Fruit fly (Drosophila melanogaster) whole organism, prepupa: ENCODE data around the gene CG14717.
A peak's percentile ranks its signal among the peaks of the same experiment; 100 is the strongest.

Experiments used
- Blimp-1 ChIP-seq: fragments of 200-800 bp; sonication (Bioruptor generic); optimal IDR thresholded peaks from 3 replicates; lab custom pipeline; 2017; ENCODE audit warnings: missing biosample characterization, missing genetic modification characterization, mild to moderate bottlenecking, moderate library complexity, missing genetic modification reagents
- CG10631 ChIP-seq: fragments of 200-800 bp; sonication (Bioruptor generic); optimal IDR thresholded peaks from 2 replicates; lab custom pipeline; 2016; ENCODE audit warnings: missing biosample characterization, missing genetic modification characterization
- CG10669 ChIP-seq: fragments of 200-800 bp; sonication (Bioruptor generic); optimal IDR thresholded peaks from 3 replicates; lab custom pipeline; 2018; ENCODE audit warnings: missing biosample characterization, mild to moderate bottlenecking, missing genetic modification characterization, moderate library complexity
- CG11294 ChIP-seq: fragments of 200-800 bp; sonication (Bioruptor generic); IDR thresholded peaks from 2 replicates; pipeline ENCODE4 v1.3.6; 2022; ENCODE audit warnings: missing biosample characterization, missing genetic modification characterization
- CG11762 ChIP-seq: fragments of 200-800 bp; sonication (Bioruptor generic); optimal IDR thresholded peaks from 3 replicates; lab custom pipeline; 2016; ENCODE audit warnings: missing biosample characterization, missing genetic modification characterization; ENCODE audit not compliant: insufficient read depth
- CG11902 ChIP-seq: fragments of 200-800 bp; sonication (Bioruptor generic); optimal IDR thresholded peaks from 3 replicates; lab custom pipeline; 2016; ENCODE audit warnings: missing biosample characterization, missing genetic modification characterization
- CG15336 ChIP-seq: fragments of 200-800 bp; sonication (Bioruptor generic); IDR thresholded peaks from 2 replicates; pipeline ENCODE4 v1.3.6; 2022; ENCODE audit warnings: missing biosample characterization, missing genetic modification characterization
- CG1621 ChIP-seq: fragments of 200-800 bp; sonication (Bioruptor generic); optimal IDR thresholded peaks from 3 replicates; lab custom pipeline; 2018; ENCODE audit warnings: missing biosample characterization, mild to moderate bottlenecking, missing genetic modification characterization
- CG3032 ChIP-seq: fragments of 200-800 bp; optimal IDR thresholded peaks from 2 replicates; lab custom pipeline; 2019; ENCODE audit warnings: missing biosample characterization, mild to moderate bottlenecking, missing genetic modification characterization, moderate library complexity
- CG31627 ChIP-seq: fragments of 200-800 bp; sonication (Bioruptor generic); optimal IDR thresholded peaks from 3 replicates; lab custom pipeline; 2016; ENCODE audit warnings: missing biosample characterization, missing genetic modification characterization
- CG32006 ChIP-seq: fragments of 200-800 bp; sonication (Bioruptor generic); optimal IDR thresholded peaks from 3 replicates; lab custom pipeline; 2017; ENCODE audit warnings: missing biosample characterization, mild to moderate bottlenecking, missing genetic modification characterization
- CG34406 ChIP-seq: fragments of 200-800 bp; sonication (Bioruptor generic); optimal IDR thresholded peaks from 3 replicates; lab custom pipeline; 2016; ENCODE audit warnings: missing biosample characterization, missing genetic modification characterization
- CG3919 ChIP-seq: fragments of 200-800 bp; sonication (Bioruptor generic); optimal IDR thresholded peaks from 3 replicates; lab custom pipeline; 2016; ENCODE audit warnings: missing biosample characterization, missing genetic modification characterization
- CG4318 ChIP-seq: fragments of 200-800 bp; sonication (Bioruptor generic); optimal IDR thresholded peaks from 3 replicates; lab custom pipeline; 2017; ENCODE audit warnings: missing biosample characterization, mild to moderate bottlenecking, missing genetic modification characterization
- CG6276 ChIP-seq: fragments of 200-800 bp; sonication (Bioruptor generic); optimal IDR thresholded peaks from 2 replicates; lab custom pipeline; 2017; ENCODE audit warnings: missing biosample characterization, mild to moderate bottlenecking, missing genetic modification characterization
- CG6792 ChIP-seq: fragments of 200-800 bp; sonication (Bioruptor generic); optimal IDR thresholded peaks from 3 replicates; lab custom pipeline; 2016; ENCODE audit warnings: missing biosample characterization, missing genetic modification characterization
- CG6808 ChIP-seq: fragments of 200-800 bp; sonication (Bioruptor generic); optimal IDR thresholded peaks from 3 replicates; lab custom pipeline; 2017; ENCODE audit warnings: missing biosample characterization, missing genetic modification characterization, mild to moderate bottlenecking, moderate library complexity, missing genetic modification reagents
- CG6854 ChIP-seq: fragments of 200-800 bp; sonication (Bioruptor generic); optimal IDR thresholded peaks from 2 replicates; lab custom pipeline; 2017; ENCODE audit warnings: missing biosample characterization, mild to moderate bottlenecking, missing genetic modification characterization
- CG7368 ChIP-seq: fragments of 200-800 bp; sonication (Bioruptor generic); optimal IDR thresholded peaks from 3 replicates; lab custom pipeline; 2016; ENCODE audit warnings: missing biosample characterization, missing genetic modification characterization
- CG8119 ChIP-seq: fragments of 200-800 bp; sonication (Bioruptor generic); IDR thresholded peaks from 3 replicates; pipeline ENCODE4 v1.3.6; 2022; ENCODE audit warnings: missing biosample characterization, missing genetic modification characterization
- CG8319 ChIP-seq: fragments of 200-800 bp; sonication (Bioruptor generic); optimal IDR thresholded peaks from 3 replicates; lab custom pipeline; 2016; ENCODE audit warnings: missing biosample characterization, missing genetic modification characterization
- CG8632 ChIP-seq: fragments of 200-800 bp; sonication (Bioruptor generic); optimal IDR thresholded peaks from 3 replicates; lab custom pipeline; 2016; ENCODE audit warnings: missing biosample characterization, missing genetic modification characterization
- CG9139 ChIP-seq: fragments of 200-800 bp; sonication (Bioruptor generic); optimal IDR thresholded peaks from 3 replicates; lab custom pipeline; 2017; ENCODE audit warnings: missing biosample characterization, mild to moderate bottlenecking, missing genetic modification characterization
- Eip78C ChIP-seq: fragments of 200-800 bp; sonication (Bioruptor generic); peaks from one replicate; lab custom pipeline; 2016; ENCODE audit warnings: missing biosample characterization, missing genetic modification characterization
- Ets21C ChIP-seq: fragments of 200-800 bp; sonication (Bioruptor generic); optimal IDR thresholded peaks from 3 replicates; lab custom pipeline; 2016; ENCODE audit warnings: missing biosample characterization, missing genetic modification characterization
- Ets96B ChIP-seq: fragments of 200-800 bp; optimal IDR thresholded peaks from 2 replicates; lab custom pipeline; 2019; ENCODE audit warnings: missing biosample characterization, mild to moderate bottlenecking, missing genetic modification characterization, moderate library complexity
- Gug ChIP-seq: fragments of 200-800 bp; sonication (Bioruptor generic); IDR thresholded peaks from 2 replicates; pipeline ENCODE4 v1.3.6; 2022; ENCODE audit warnings: missing biosample characterization, missing genetic modification characterization
- Hr39 ChIP-seq: fragments of 200-800 bp; sonication (Bioruptor generic); optimal IDR thresholded peaks from 2 replicates; lab custom pipeline; 2016; ENCODE audit warnings: missing biosample characterization, missing genetic modification characterization
- Lpt ChIP-seq: fragments of 200-800 bp; sonication (Bioruptor generic); optimal IDR thresholded peaks from 3 replicates; lab custom pipeline; 2016; ENCODE audit warnings: missing biosample characterization, missing genetic modification characterization
- OdsH ChIP-seq: fragments of 200-800 bp; sonication (Bioruptor generic); optimal IDR thresholded peaks from 3 replicates; lab custom pipeline; 2016; ENCODE audit warnings: missing biosample characterization, missing genetic modification characterization
- Sox14 ChIP-seq: fragments of 200-800 bp; sonication (Bioruptor generic); optimal IDR thresholded peaks from 3 replicates; lab custom pipeline; 2016; ENCODE audit warnings: missing biosample characterization, missing genetic modification characterization
- achi ChIP-seq: fragments of 200-800 bp; sonication (Bioruptor generic); optimal IDR thresholded peaks from 3 replicates; lab custom pipeline; 2016; ENCODE audit warnings: missing biosample characterization, missing genetic modification characterization
- acj6 ChIP-seq: fragments of 200-800 bp; sonication (Bioruptor generic); optimal IDR thresholded peaks from 3 replicates; lab custom pipeline; 2016; ENCODE audit warnings: missing biosample characterization, missing genetic modification characterization
- dac ChIP-seq: fragments of 200-800 bp; sonication (Bioruptor generic); optimal IDR thresholded peaks from 2 replicates; lab custom pipeline; 2017; ENCODE audit warnings: missing biosample characterization, mild to moderate bottlenecking, missing genetic modification characterization
- dsx ChIP-seq: fragments of 200-800 bp; optimal IDR thresholded peaks from 3 replicates; lab custom pipeline; 2019; ENCODE audit warnings: missing biosample characterization, mild to moderate bottlenecking, missing genetic modification characterization, moderate library complexity; ENCODE audit not compliant: poor library complexity, severe bottlenecking
- eg ChIP-seq: fragments of 200-800 bp; sonication (Bioruptor generic); IDR thresholded peaks from 3 replicates; pipeline ENCODE4 v1.3.6; 2022; ENCODE audit warnings: missing biosample characterization, missing genetic modification characterization
- esn ChIP-seq: fragments of 200-800 bp; sonication (Bioruptor generic); optimal IDR thresholded peaks from 2 replicates; lab custom pipeline; 2016; ENCODE audit warnings: missing biosample characterization, mild to moderate bottlenecking, missing genetic modification characterization, moderate library complexity
- fd59A ChIP-seq: fragments of 200-800 bp; sonication (Bioruptor generic); optimal IDR thresholded peaks from 2 replicates; lab custom pipeline; 2017; ENCODE audit warnings: missing biosample characterization, mild to moderate bottlenecking, missing genetic modification characterization, missing genetic modification reagents
- fd85E ChIP-seq: fragments of 200-800 bp; sonication (Bioruptor generic); optimal IDR thresholded peaks from 3 replicates; lab custom pipeline; 2016; ENCODE audit warnings: missing biosample characterization, missing genetic modification characterization
- lz ChIP-seq: fragments of 200-800 bp; sonication (Bioruptor generic); optimal IDR thresholded peaks from 3 replicates; lab custom pipeline; 2016; ENCODE audit warnings: missing biosample characterization, missing genetic modification characterization
- net ChIP-seq: fragments of 200-800 bp; sonication (Bioruptor generic); optimal IDR thresholded peaks from 3 replicates; lab custom pipeline; 2016; ENCODE audit warnings: missing biosample characterization, missing genetic modification characterization
- salr ChIP-seq, 2 experiments: fragments of 200-800 bp; sonication (Bioruptor generic); optimal IDR thresholded peaks; 3 replicates each; lab custom pipeline; 2016 to 2018; ENCODE audit warnings: missing biosample characterization in 2 of 2, missing genetic modification characterization in 2 of 2, mild to moderate bottlenecking in 1 of 2
- spab ChIP-seq: fragments of 200-800 bp; sonication (Bioruptor generic); optimal IDR thresholded peaks from 2 replicates; lab custom pipeline; 2017; ENCODE audit warnings: missing biosample characterization, mild to moderate bottlenecking, missing genetic modification characterization, missing genetic modification reagents
- ss ChIP-seq, 2 experiments: fragments of 200-800 bp; sonication (Bioruptor generic); optimal IDR thresholded peaks; 2 replicates in 1 of 2; 3 replicates in 1 of 2; lab custom pipeline; 2017 to 2018; ENCODE audit warnings: mild to moderate bottlenecking in 2 of 2, missing biosample characterization in 2 of 2, missing genetic modification characterization in 2 of 2, moderate library complexity in 1 of 2
- svp ChIP-seq: fragments of 200-800 bp; sonication (Bioruptor generic); peaks from one replicate; lab custom pipeline; 2016; ENCODE audit warnings: missing biosample characterization, missing genetic modification characterization
- topi ChIP-seq: fragments of 200-800 bp; sonication (Bioruptor generic); optimal IDR thresholded peaks from 3 replicates; lab custom pipeline; 2016; ENCODE audit warnings: missing biosample characterization, missing genetic modification characterization
- vri ChIP-seq: fragments of 200-800 bp; sonication (Bioruptor generic); optimal IDR thresholded peaks from 3 replicates; lab custom pipeline; 2016; ENCODE audit warnings: missing biosample characterization, mild to moderate bottlenecking, missing genetic modification characterization

CG14717 gene

DNA sequence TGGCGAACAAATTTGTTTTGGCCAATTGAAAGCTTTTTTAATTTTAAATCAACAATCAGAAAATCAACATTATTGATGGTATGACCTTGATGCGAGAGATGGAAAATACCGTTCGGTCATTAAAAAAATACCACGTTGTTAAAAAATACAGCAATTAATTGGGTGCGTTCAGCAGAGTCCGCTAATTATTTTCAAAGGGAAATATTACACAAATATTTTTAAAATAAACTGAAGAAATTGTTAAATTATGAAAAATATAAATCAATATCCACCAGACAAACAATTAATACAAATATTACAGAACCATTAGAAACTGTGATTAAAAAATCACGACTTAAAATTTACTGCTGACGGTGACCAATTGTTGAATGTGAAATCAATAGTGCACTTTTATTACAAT is 18.3 kb upstream of the CG14717 start, which contains the start of gene CG18476 (continued):
- peak; percentile 82 for TF ChIP-seq fd59A (GFP tag; lab: Kevin White, UChicago)
- peak; percentile 77 for TF ChIP-seq Blimp-1 (GFP tag; lab: Kevin White, UChicago)
- peak; percentile 92 for TF ChIP-seq CG10631
- TF ChIP-seq CG9139 (GFP tag; lab: Kevin White, UChicago): peak; percentile 82
- TF ChIP-seq CG6276 (GFP tag; lab: Kevin White, UChicago): peak; percentile 89
- peak; percentile 88 for TF ChIP-seq CG6792 (GFP tag; lab: Kevin White, UChicago)
- no peak for TF ChIP-seq CG4318 (GFP tag; lab: Kevin White, UChicago)
- peak; percentile 90 for TF ChIP-seq topi (GFP tag; lab: Kevin White, UChicago)
- TF ChIP-seq OdsH (GFP tag; lab: Kevin White, UChicago): peak; percentile 91
- peak; percentile 86 for TF ChIP-seq CG1621 (tag; lab: Kevin White, UChicago)
- peak; percentile 89 for TF ChIP-seq Lpt (GFP tag; lab: Kevin White, UChicago)
- TF ChIP-seq CG11294 (GFP tag; lab: Robert Waterston, UW): peak; percentile 91
- TF ChIP-seq Ets96B (tag; lab: Kevin White, UChicago): peak; percentile 95
- TF ChIP-seq CG32006: peak; percentile 92
- peak; percentile 95 for TF ChIP-seq CG8119 (GFP tag; lab: Robert Waterston, UW)
- peak; percentile 75 for TF ChIP-seq CG8319
- TF ChIP-seq dsx (GFP tag; lab: Kevin White, UChicago): peak; percentile 94
- peak; percentile 96 for TF ChIP-seq svp (GFP tag; lab: Kevin White, UChicago)
- peak; percentile 92 for TF ChIP-seq CG15336 (GFP tag; lab: Robert Waterston, UW)
- TF ChIP-seq fd85E (GFP tag; lab: Kevin White, UChicago): peak; percentile 6
- peak; percentile 97 for TF ChIP-seq CG3032 (tag; lab: Kevin White, UChicago)
- peak; percentile 99 for TF ChIP-seq Eip78C (GFP tag; lab: Kevin White, UChicago)
- TF ChIP-seq eg (GFP tag; lab: Robert Waterston, UW): peak; percentile 98
- peak; percentile 59 for TF ChIP-seq vri (GFP tag; lab: Kevin White, UChicago)
- peak; percentile 88 for TF ChIP-seq Hr39 (GFP tag; lab: Kevin White, UChicago)
- peak; percentile 91 for TF ChIP-seq net
- TF ChIP-seq Ets21C (GFP tag; lab: Kevin White, UChicago): peak; percentile 82
- TF ChIP-seq salr (GFP tag; optimal IDR thresholded peaks at IDR 0.05; lab: Kevin White, UChicago): peak in 1 of 2 experiments; percentile 81
- peak; percentile 93 for TF ChIP-seq esn
- peak; percentile 88 for TF ChIP-seq achi (GFP tag; lab: Kevin White, UChicago)
- peak in 1 of 2 experiments; percentile 90 for TF ChIP-seq ss (GFP tag; optimal IDR thresholded peaks at IDR 0.05; lab: Kevin White, UChicago)
- TF ChIP-seq CG6854 (GFP tag; lab: Kevin White, UChicago): peak; percentile 27
- TF ChIP-seq CG3919 (GFP tag; lab: Kevin White, UChicago): peak; percentile 91
- peak; percentile 91 for TF ChIP-seq CG31627 (GFP tag; lab: Kevin White, UChicago)
- TF ChIP-seq lz (GFP tag; lab: Kevin White, UChicago): peak; percentile 91
- TF ChIP-seq CG6808 (GFP tag; lab: Kevin White, UChicago): peak; percentile 84

dm6 chr3R:11679513-11679912 is 16.8 kb upstream of the CG14717 start, which contains the start of the genes Taf12 and Ho:
TSS of gene Taf12 (minus strand) at chr3R:11679690.
TSS of gene Ho (plus strand) at chr3R:11679743.
- TF ChIP-seq CG10669 (GFP tag; lab: Kevin White, UChicago) (no peak), CG8632 (GFP tag; lab: Kevin White, UChicago) (no peak), CG8319 (no peak), dac (GFP tag; lab: Kevin White, UChicago) (no peak), acj6 (no peak), CG31627 (GFP tag; lab: Kevin White, UChicago) (no peak), vri (GFP tag; lab: Kevin White, UChicago) (peak; percentile 37), Gug (no peak), CG15336 (GFP tag; lab: Robert Waterston, UW) (no peak), CG11762 (no peak), CG3032 (tag; lab: Kevin White, UChicago) (no peak), salr (GFP tag; optimal IDR thresholded peaks at IDR 0.05; lab: Kevin White, UChicago) (no peak), Sox14 (peak; percentile 98), CG6276 (GFP tag; lab: Kevin White, UChicago) (no peak), CG11294 (GFP tag; lab: Robert Waterston, UW) (no peak), CG6792 (GFP tag; lab: Kevin White, UChicago) (no peak), CG34406 (no peak), Blimp-1 (GFP tag; lab: Kevin White, UChicago) (no peak), CG6854 (GFP tag; lab: Kevin White, UChicago) (no peak), dsx (GFP tag; lab: Kevin White, UChicago) (no peak), CG7368 (GFP tag; lab: Kevin White, UChicago) (no peak), CG11902 (GFP tag; lab: Kevin White, UChicago) (no peak), Eip78C (GFP tag; lab: Kevin White, UChicago) (peak; percentile 74), topi (GFP tag; lab: Kevin White, UChicago) (no peak), OdsH (GFP tag; lab: Kevin White, UChicago) (no peak), lz (GFP tag; lab: Kevin White, UChicago) (no peak), Hr39 (GFP tag; lab: Kevin White, UChicago) (no peak), CG1621 (tag; lab: Kevin White, UChicago) (no peak), spab (no peak), esn (peak; percentile 21)
